Worm (Caenorhabditis elegans) whole organism, young adult: ENCODE data around the gene ZK1307.7.

ENCODE experiments used
- B0019.2 ChIP-seq: fragments of 200-800 bp; sonication (Bioruptor generic); conservative IDR thresholded peaks from 2 replicates; pipeline ENCODE4 v1.3.6; 2022; ENCODE audit warnings: missing genetic modification reagents, missing genetic modification characterization, missing compliant biosample characterization
- D2030.7 ChIP-seq: fragments of 200-800 bp; sonication (Bioruptor generic); IDR thresholded peaks from 2 replicates; pipeline ENCODE4 v1.3.6; 2022; ENCODE audit warnings: missing genetic modification reagents, missing genetic modification characterization, missing compliant biosample characterization
- F10E7.11 ChIP-seq: sonication (generic microtip); optimal IDR thresholded peaks from 2 replicates; lab custom pipeline; 2017; ENCODE audit warnings: mild to moderate bottlenecking, missing genetic modification characterization, moderate library complexity, missing compliant biosample characterization
- F39B2.1 ChIP-seq: fragments of 200-800 bp; sonication (Bioruptor generic); IDR thresholded peaks from 2 replicates; pipeline ENCODE4 v1.3.6; 2022; ENCODE audit warnings: missing genetic modification reagents, missing genetic modification characterization, missing compliant biosample characterization
- F55B11.4 ChIP-seq: sonication (generic microtip); optimal IDR thresholded peaks from 2 replicates; lab custom pipeline; 2016; ENCODE audit warnings: missing compliant biosample characterization, missing genetic modification characterization, borderline replicate concordance; ENCODE audit not compliant: insufficient read depth
- K12H6.12 ChIP-seq: fragments of 200-800 bp; sonication (Bioruptor generic); optimal IDR thresholded peaks from 2 replicates; lab custom pipeline; 2018; ENCODE audit warnings: mild to moderate bottlenecking, missing genetic modification characterization, missing compliant biosample characterization
- Y79H2A.3 ChIP-seq: fragments of 200-800 bp; sonication (Bioruptor generic); conservative IDR thresholded peaks from 2 replicates; pipeline ENCODE4 v1.3.6; 2022; ENCODE audit warnings: missing genetic modification reagents, missing genetic modification characterization, missing compliant biosample characterization
- Y95B8A.8 ChIP-seq: fragments of 200-800 bp; sonication (Bioruptor generic); IDR thresholded peaks from 2 replicates; pipeline ENCODE4 v1.3.6; 2022; ENCODE audit warnings: missing genetic modification reagents, missing genetic modification characterization, missing compliant biosample characterization
- atf-7 ChIP-seq: sonication (generic microtip); optimal IDR thresholded peaks from 2 replicates; lab custom pipeline; 2017; ENCODE audit warnings: mild to moderate bottlenecking, missing genetic modification characterization, missing compliant biosample characterization
- attf-3 ChIP-seq: fragments of 200-800 bp; sonication (Bioruptor generic); conservative IDR thresholded peaks from 2 replicates; pipeline ENCODE4 v1.3.6; 2022; ENCODE audit warnings: missing genetic modification reagents, missing genetic modification characterization, missing compliant biosample characterization
- attf-6 ChIP-seq: fragments of 200-800 bp; sonication (Bioruptor generic); IDR thresholded peaks from 2 replicates; pipeline ENCODE4 v1.3.6; 2022; ENCODE audit warnings: missing genetic modification reagents, missing genetic modification characterization, missing compliant biosample characterization
- cebp-1 ChIP-seq, 2 experiments: fragments of 200-800 bp in 1 of 2; sonication (Bioruptor generic) in 1 of 2; sonication (generic microtip) in 1 of 2; IDR thresholded peaks in 1 of 2; optimal IDR thresholded peaks in 1 of 2; 2 replicates each; pipeline versions ENCODE4 v1.3.6 to Lab custom; 2017 to 2022; ENCODE audit warnings: missing compliant biosample characterization in 2 of 2, missing genetic modification characterization in 2 of 2, mild to moderate bottlenecking in 1 of 2, missing genetic modification reagents in 1 of 2, moderate library complexity in 1 of 2
- ceh-40 ChIP-seq: fragments of 200-800 bp; sonication (Bioruptor generic); IDR thresholded peaks from 2 replicates; pipeline ENCODE4 v1.3.6; 2022; ENCODE audit warnings: missing genetic modification characterization, missing compliant biosample characterization
- ceh-79 ChIP-seq: sonication (generic microtip); optimal IDR thresholded peaks from 2 replicates; lab custom pipeline; 2017; ENCODE audit warnings: mild to moderate bottlenecking, missing genetic modification characterization, missing compliant biosample characterization
- dox-1 ChIP-seq: fragments of 200-800 bp; sonication (Bioruptor generic); IDR thresholded peaks from 2 replicates; pipeline ENCODE4 v1.3.6; 2022; ENCODE audit warnings: missing genetic modification reagents, missing genetic modification characterization, missing compliant biosample characterization
- dpff-1 ChIP-seq: sonication (generic microtip); optimal IDR thresholded peaks from 2 replicates; lab custom pipeline; 2017; ENCODE audit warnings: mild to moderate bottlenecking, missing genetic modification characterization, missing compliant biosample characterization
- dpl-1 ChIP-seq: fragments of 150-350 bp; optimal IDR thresholded peaks from 2 replicates; lab custom pipeline; 2014; ENCODE audit warnings: missing biosample characterization, missing genetic modification reagents, missing genetic modification characterization
- efl-1 ChIP-seq: fragments of 150-350 bp; optimal IDR thresholded peaks from 2 replicates; lab custom pipeline; 2014; ENCODE audit warnings: missing biosample characterization, missing genetic modification reagents, missing genetic modification characterization
- egl-18 ChIP-seq: fragments of 200-800 bp; sonication (Bioruptor generic); IDR thresholded peaks from 2 replicates; pipeline ENCODE4 v1.3.6; 2022; ENCODE audit warnings: missing genetic modification reagents, missing genetic modification characterization, missing compliant biosample characterization
- egl-44 ChIP-seq: fragments of 200-800 bp; sonication (Bioruptor generic); IDR thresholded peaks from 2 replicates; pipeline ENCODE4 v1.3.6; 2022; ENCODE audit warnings: missing genetic modification reagents, missing genetic modification characterization, missing compliant biosample characterization
- fkh-3 ChIP-seq: sonication (generic microtip); optimal IDR thresholded peaks from 2 replicates; lab custom pipeline; 2016; ENCODE audit warnings: mild to moderate bottlenecking, missing genetic modification characterization, missing compliant biosample characterization
- him-1 ChIP-seq: sonication (generic microtip); optimal IDR thresholded peaks from 2 replicates; lab custom pipeline; 2016; ENCODE audit warnings: missing genotype, missing genetic modification reagents, missing genetic modification characterization, missing compliant biosample characterization
- hlh-12 ChIP-seq: sonication (generic microtip); optimal IDR thresholded peaks from 2 replicates; lab custom pipeline; 2016; ENCODE audit warnings: missing genetic modification characterization, missing compliant biosample characterization
- hlh-26 ChIP-seq: fragments of 200-800 bp; sonication (Bioruptor generic); conservative IDR thresholded peaks from 2 replicates; pipeline ENCODE4 v1.3.6; 2022; ENCODE audit warnings: missing genetic modification reagents, missing genetic modification characterization, missing compliant biosample characterization
- hsf-1 ChIP-seq: fragments of 200-800 bp; sonication (Bioruptor generic); IDR thresholded peaks from 2 replicates; pipeline ENCODE4 v1.3.6; 2022; ENCODE audit warnings: missing genetic modification reagents, missing genetic modification characterization, missing compliant biosample characterization
- let-526 ChIP-seq: fragments of 200-800 bp; sonication (Bioruptor generic); IDR thresholded peaks from 2 replicates; pipeline ENCODE4 v1.3.6; 2022; ENCODE audit warnings: missing genetic modification reagents, missing genetic modification characterization, missing compliant biosample characterization
- lsl-1 ChIP-seq: fragments of 200-800 bp; sonication (Bioruptor generic); optimal IDR thresholded peaks from 2 replicates; lab custom pipeline; 2018; ENCODE audit warnings: mild to moderate bottlenecking, missing genetic modification characterization, moderate library complexity, missing compliant biosample characterization
- madf-10 ChIP-seq: sonication (generic microtip); optimal IDR thresholded peaks from 2 replicates; lab custom pipeline; 2016; ENCODE audit warnings: mild to moderate bottlenecking, missing genetic modification characterization, missing compliant biosample characterization
- madf-3 ChIP-seq: fragments of 200-800 bp; sonication (Bioruptor generic); IDR thresholded peaks from 2 replicates; pipeline ENCODE4 v1.3.6; 2022; ENCODE audit warnings: missing genetic modification reagents, missing genetic modification characterization, missing compliant biosample characterization
- madf-8 ChIP-seq: fragments of 200-800 bp; sonication (Bioruptor generic); conservative IDR thresholded peaks from 2 replicates; pipeline ENCODE4 v1.3.6; 2022; ENCODE audit warnings: missing genetic modification reagents, missing genetic modification characterization, missing compliant biosample characterization
- mcd-1 ChIP-seq: fragments of 200-800 bp; sonication (Bioruptor generic); IDR thresholded peaks from 2 replicates; pipeline ENCODE4 v1.3.6; 2022; ENCODE audit warnings: missing genetic modification reagents, missing genetic modification characterization, missing compliant biosample characterization
- mes-4 ChIP-seq: sonication (generic microtip); optimal IDR thresholded peaks from 2 replicates; lab custom pipeline; 2016; ENCODE audit warnings: missing genotype, missing genetic modification characterization, missing compliant biosample characterization
- nfya-1 ChIP-seq: sonication (generic microtip); optimal IDR thresholded peaks from 2 replicates; lab custom pipeline; 2017; ENCODE audit warnings: antibody characterized with exemption, missing compliant biosample characterization, missing genetic modification characterization, borderline replicate concordance; ENCODE audit not compliant: insufficient read depth
- nhr-120 ChIP-seq: fragments of 200-800 bp; sonication (Bioruptor generic); IDR thresholded peaks from 2 replicates; pipeline ENCODE4 v1.3.6; 2022; ENCODE audit warnings: missing genetic modification characterization, missing compliant biosample characterization
- nhr-90 ChIP-seq: sonication (generic microtip); optimal IDR thresholded peaks from 2 replicates; lab custom pipeline; 2016; ENCODE audit warnings: missing genotype, mild to moderate bottlenecking, missing genetic modification characterization, missing compliant biosample characterization
- pbrm-1 ChIP-seq: fragments of 200-800 bp; sonication (Bioruptor generic); IDR thresholded peaks from 2 replicates; pipeline ENCODE4 v1.3.6; 2022; ENCODE audit warnings: missing genetic modification reagents, missing genetic modification characterization, missing compliant biosample characterization
- pha-4 ChIP-seq: fragments of 150-350 bp; sonication (generic microtip); optimal IDR thresholded peaks from 2 replicates; lab custom pipeline; 2014; ENCODE audit warnings: missing biosample characterization, missing genetic modification reagents, missing genetic modification characterization
- rcor-1 ChIP-seq: fragments of 200-800 bp; sonication (Bioruptor generic); IDR thresholded peaks from 2 replicates; pipeline ENCODE4 v1.3.6; 2022; ENCODE audit warnings: missing genetic modification reagents, missing genetic modification characterization, missing compliant biosample characterization
- rec-8 ChIP-seq, 2 experiments: sonication (generic microtip); optimal IDR thresholded peaks; 2 replicates each; lab custom pipeline; 2016; ENCODE audit warnings: mild to moderate bottlenecking in 2 of 2, missing genetic modification characterization in 2 of 2, missing genetic modification reagents in 2 of 2, missing genotype in 2 of 2, missing biosample characterization in 1 of 2, missing compliant biosample characterization in 1 of 2, moderate library complexity in 1 of 2
- sdz-38 ChIP-seq: sonication (generic microtip); optimal IDR thresholded peaks from 2 replicates; lab custom pipeline; 2016; ENCODE audit warnings: missing genotype, missing genetic modification characterization, missing compliant biosample characterization
- snpc-4 ChIP-seq, 5 experiments: fragments of 150-350 bp in 1 of 5; sonication (generic microtip) in 4 of 5; optimal IDR thresholded peaks; 2 replicates each; lab custom pipeline; 2014 to 2018; ENCODE audit warnings: missing genetic modification characterization in 5 of 5, missing biosample characterization in 3 of 5, antibody characterized with exemption in 2 of 5, mild to moderate bottlenecking in 2 of 5, missing compliant biosample characterization in 2 of 5, missing genotype in 2 of 5, moderate library complexity in 2 of 5, missing genetic modification reagents in 1 of 5
- tbp1 ChIP-seq: fragments of 200-800 bp; sonication (Bioruptor generic); optimal IDR thresholded peaks from 2 replicates; lab custom pipeline; 2018; ENCODE audit warnings: mild to moderate bottlenecking, missing genetic modification characterization, missing compliant biosample characterization
- unc-130 ChIP-seq: sonication (generic microtip); optimal IDR thresholded peaks from 2 replicates; lab custom pipeline; 2016; ENCODE audit warnings: missing genetic modification reagents, missing genetic modification characterization, missing compliant biosample characterization
- unc-62 ChIP-seq: fragments of 150-350 bp; optimal IDR thresholded peaks from 2 replicates; lab custom pipeline; 2014; ENCODE audit warnings: missing biosample characterization, missing genetic modification reagents, missing genetic modification characterization
- xnd-1 ChIP-seq: sonication (generic microtip); optimal IDR thresholded peaks from 2 replicates; lab custom pipeline; 2016; ENCODE audit warnings: missing genotype, missing genetic modification reagents, missing genetic modification characterization, missing compliant biosample characterization
- ztf-22 ChIP-seq: fragments of 200-800 bp; sonication (Bioruptor generic); optimal IDR thresholded peaks from 2 replicates; lab custom pipeline; 2018; ENCODE audit warnings: mild to moderate bottlenecking, missing genetic modification characterization, moderate library complexity, missing compliant biosample characterization
- ztf-3 ChIP-seq: fragments of 200-800 bp; sonication (Bioruptor generic); optimal IDR thresholded peaks from 2 replicates; lab custom pipeline; 2018; ENCODE audit warnings: mild to moderate bottlenecking, missing genetic modification characterization, missing compliant biosample characterization
- ztf-6 ChIP-seq: fragments of 200-800 bp; sonication (Bioruptor generic); IDR thresholded peaks from 2 replicates; pipeline ENCODE4 v1.3.6; 2022; ENCODE audit warnings: missing genetic modification reagents, missing genetic modification characterization, missing compliant biosample characterization

Gene ZK1307.7

ce11 chrII:9603419-9603818 is 33.0 kb upstream of the ZK1307.7 start (continued):
- TF ChIP-seq dpl-1 (no peak), ztf-6 (GFP tag; lab: Robert Waterston, UW) (no peak), Y95B8A.8 (GFP tag; lab: Robert Waterston, UW) (no peak), rcor-1 (GFP tag; lab: Robert Waterston, UW) (peak; percentile 80), dpff-1 (no peak), mes-4 (tag; lab: Kevin White, UChicago) (no peak), F10E7.11 (tag; lab: Kevin White, UChicago) (no peak), him-1 (tag; lab: Kevin White, UChicago) (no peak), attf-3 (GFP tag; lab: Robert Waterston, UW) (peak; percentile 47; the same call in 1 of the 2 replicates), egl-18 (GFP tag; lab: Robert Waterston, UW) (no peak), Y79H2A.3 (no peak), nhr-90 (peak; percentile 57), K12H6.12 (peak; percentile 90), madf-10 (tag; lab: Kevin White, UChicago) (peak; percentile 87), ztf-22 (peak; percentile 90), rec-8 (tag; optimal IDR thresholded peaks at IDR 0.05; lab: Kevin White, UChicago) (no peak), snpc-4 (GFP tag; optimal IDR thresholded peaks at IDR 0.05; lab: Kevin White, UChicago) (peak; percentile 16), snpc-4 (tag; optimal IDR thresholded peaks at IDR 0.05; lab: Kevin White, UChicago) (peak in 3 of 4 experiments; percentile 57 to 65 (median 60)), lsl-1 (GFP tag; lab: Kevin White, UChicago) (no peak), atf-7 (tag; lab: Kevin White, UChicago) (peak; percentile 89), hlh-26 (GFP tag; lab: Robert Waterston, UW) (no peak), cebp-1 (GFP tag; IDR thresholded peaks at IDR 0.05; lab: Robert Waterston, UW) (peak; percentile 55; the same call in 1 of the 2 replicates), cebp-1 (tag; optimal IDR thresholded peaks at IDR 0.05; lab: Kevin White, UChicago) (peak; percentile 90), unc-130 (GFP tag; lab: Kevin White, UChicago) (no peak), pbrm-1 (GFP tag; lab: Robert Waterston, UW) (peak; percentile 66), D2030.7 (GFP tag; lab: Robert Waterston, UW) (no peak), madf-3 (GFP tag; lab: Robert Waterston, UW) (no peak), dox-1 (GFP tag; lab: Robert Waterston, UW) (peak; percentile 84), hsf-1 (GFP tag; lab: Robert Waterston, UW) (no peak), sdz-38 (no peak), F55B11.4 (tag; lab: Kevin White, UChicago) (no peak), fkh-3 (no peak), nfya-1 (tag; lab: Kevin White, UChicago) (no peak), pha-4 (tag; lab: Kevin White, UChicago) (peak; percentile 58), mcd-1 (GFP tag; lab: Robert Waterston, UW) (peak; percentile 60), hlh-12 (tag; lab: Kevin White, UChicago) (no peak), unc-62 (GFP tag; lab: Kevin White, UChicago) (peak; percentile 59), efl-1 (no peak), B0019.2 (GFP tag; lab: Robert Waterston, UW) (no peak), nhr-120 (GFP tag; lab: Robert Waterston, UW) (no peak), let-526 (GFP tag; lab: Robert Waterston, UW) (peak; percentile 93), ztf-3 (GFP tag; lab: Kevin White, UChicago) (peak; percentile 79), xnd-1 (tag; lab: Kevin White, UChicago) (no peak), attf-6 (GFP tag; lab: Robert Waterston, UW) (no peak), ceh-40 (GFP tag; lab: Robert Waterston, UW) (no peak), F39B2.1 (GFP tag; lab: Robert Waterston, UW) (no peak), madf-8 (GFP tag; lab: Robert Waterston, UW) (no peak), ceh-79 (tag; lab: Kevin White, UChicago) (no peak), tbp1 (peak; percentile 67), egl-44 (GFP tag; lab: Robert Waterston, UW) (peak; percentile 76; the same call in 1 of the 2 replicates)
